Fruit fly (Drosophila melanogaster) whole organism, prepupa: ENCODE data around the gene Dci.
A peak's percentile ranks its signal among the peaks of the same experiment; 100 is the strongest.

Experiments
- Blimp-1 ChIP-seq: fragments of 200-800 bp; sonication (Bioruptor generic); optimal IDR thresholded peaks from 3 replicates; lab custom pipeline; 2017; ENCODE audit warnings: missing biosample characterization, missing genetic modification characterization, mild to moderate bottlenecking, moderate library complexity, missing genetic modification reagents
- CG10669 ChIP-seq: fragments of 200-800 bp; sonication (Bioruptor generic); optimal IDR thresholded peaks from 3 replicates; lab custom pipeline; 2018; ENCODE audit warnings: missing biosample characterization, mild to moderate bottlenecking, missing genetic modification characterization, moderate library complexity
- CG11762 ChIP-seq: fragments of 200-800 bp; sonication (Bioruptor generic); optimal IDR thresholded peaks from 3 replicates; lab custom pipeline; 2016; ENCODE audit warnings: missing biosample characterization, missing genetic modification characterization; ENCODE audit not compliant: insufficient read depth
- CG15336 ChIP-seq: fragments of 200-800 bp; sonication (Bioruptor generic); IDR thresholded peaks from 2 replicates; pipeline ENCODE4 v1.3.6; 2022; ENCODE audit warnings: missing biosample characterization, missing genetic modification characterization
- CG1621 ChIP-seq: fragments of 200-800 bp; sonication (Bioruptor generic); optimal IDR thresholded peaks from 3 replicates; lab custom pipeline; 2018; ENCODE audit warnings: missing biosample characterization, mild to moderate bottlenecking, missing genetic modification characterization
- CG16779 ChIP-seq: fragments of 200-800 bp; sonication (Bioruptor generic); optimal IDR thresholded peaks from 3 replicates; lab custom pipeline; 2017; ENCODE audit warnings: missing biosample characterization, mild to moderate bottlenecking, missing genetic modification characterization
- CG3032 ChIP-seq: fragments of 200-800 bp; optimal IDR thresholded peaks from 2 replicates; lab custom pipeline; 2019; ENCODE audit warnings: missing biosample characterization, mild to moderate bottlenecking, missing genetic modification characterization, moderate library complexity
- CG32006 ChIP-seq: fragments of 200-800 bp; sonication (Bioruptor generic); optimal IDR thresholded peaks from 3 replicates; lab custom pipeline; 2017; ENCODE audit warnings: missing biosample characterization, mild to moderate bottlenecking, missing genetic modification characterization
- CG34406 ChIP-seq: fragments of 200-800 bp; sonication (Bioruptor generic); optimal IDR thresholded peaks from 3 replicates; lab custom pipeline; 2016; ENCODE audit warnings: missing biosample characterization, missing genetic modification characterization
- CG3919 ChIP-seq: fragments of 200-800 bp; sonication (Bioruptor generic); optimal IDR thresholded peaks from 3 replicates; lab custom pipeline; 2016; ENCODE audit warnings: missing biosample characterization, missing genetic modification characterization
- CG6163 ChIP-seq: fragments of 200-800 bp; sonication (Bioruptor generic); IDR thresholded peaks from 3 replicates; pipeline ENCODE4 v1.3.6; 2022; ENCODE audit warnings: missing biosample characterization, missing genetic modification characterization
- CG6276 ChIP-seq: fragments of 200-800 bp; sonication (Bioruptor generic); optimal IDR thresholded peaks from 2 replicates; lab custom pipeline; 2017; ENCODE audit warnings: missing biosample characterization, mild to moderate bottlenecking, missing genetic modification characterization
- CG6792 ChIP-seq: fragments of 200-800 bp; sonication (Bioruptor generic); optimal IDR thresholded peaks from 3 replicates; lab custom pipeline; 2016; ENCODE audit warnings: missing biosample characterization, missing genetic modification characterization
- CG6808 ChIP-seq: fragments of 200-800 bp; sonication (Bioruptor generic); optimal IDR thresholded peaks from 3 replicates; lab custom pipeline; 2017; ENCODE audit warnings: missing biosample characterization, missing genetic modification characterization, mild to moderate bottlenecking, moderate library complexity, missing genetic modification reagents
- CG6854 ChIP-seq: fragments of 200-800 bp; sonication (Bioruptor generic); optimal IDR thresholded peaks from 2 replicates; lab custom pipeline; 2017; ENCODE audit warnings: missing biosample characterization, mild to moderate bottlenecking, missing genetic modification characterization
- CG7368 ChIP-seq: fragments of 200-800 bp; sonication (Bioruptor generic); optimal IDR thresholded peaks from 3 replicates; lab custom pipeline; 2016; ENCODE audit warnings: missing biosample characterization, missing genetic modification characterization
- CG8119 ChIP-seq: fragments of 200-800 bp; sonication (Bioruptor generic); IDR thresholded peaks from 3 replicates; pipeline ENCODE4 v1.3.6; 2022; ENCODE audit warnings: missing biosample characterization, missing genetic modification characterization
- CG8632 ChIP-seq: fragments of 200-800 bp; sonication (Bioruptor generic); optimal IDR thresholded peaks from 3 replicates; lab custom pipeline; 2016; ENCODE audit warnings: missing biosample characterization, missing genetic modification characterization
- CG9139 ChIP-seq: fragments of 200-800 bp; sonication (Bioruptor generic); optimal IDR thresholded peaks from 3 replicates; lab custom pipeline; 2017; ENCODE audit warnings: missing biosample characterization, mild to moderate bottlenecking, missing genetic modification characterization
- Eip75B ChIP-seq: fragments of 200-800 bp; sonication (Bioruptor generic); optimal IDR thresholded peaks from 3 replicates; lab custom pipeline; 2016; ENCODE audit warnings: missing biosample characterization, missing genetic modification characterization
- Eip78C ChIP-seq: fragments of 200-800 bp; sonication (Bioruptor generic); peaks from one replicate; lab custom pipeline; 2016; ENCODE audit warnings: missing biosample characterization, missing genetic modification characterization
- Ets21C ChIP-seq: fragments of 200-800 bp; sonication (Bioruptor generic); optimal IDR thresholded peaks from 3 replicates; lab custom pipeline; 2016; ENCODE audit warnings: missing biosample characterization, missing genetic modification characterization
- Hr38 ChIP-seq: sonication (Bioruptor generic); optimal IDR thresholded peaks from 2 replicates; lab custom pipeline; 2016; ENCODE audit warnings: missing biosample characterization, missing genetic modification characterization
- Hr39 ChIP-seq: fragments of 200-800 bp; sonication (Bioruptor generic); optimal IDR thresholded peaks from 2 replicates; lab custom pipeline; 2016; ENCODE audit warnings: missing biosample characterization, missing genetic modification characterization
- Hr4 ChIP-seq: fragments of 200-800 bp; sonication (Bioruptor generic); optimal IDR thresholded peaks from 3 replicates; lab custom pipeline; 2016; ENCODE audit warnings: missing biosample characterization, missing genetic modification characterization
- Lpt ChIP-seq: fragments of 200-800 bp; sonication (Bioruptor generic); optimal IDR thresholded peaks from 3 replicates; lab custom pipeline; 2016; ENCODE audit warnings: missing biosample characterization, missing genetic modification characterization
- Met ChIP-seq: fragments of 200-800 bp; sonication (Bioruptor generic); optimal IDR thresholded peaks from 3 replicates; lab custom pipeline; 2016; ENCODE audit warnings: missing biosample characterization, missing genetic modification characterization
- OdsH ChIP-seq: fragments of 200-800 bp; sonication (Bioruptor generic); optimal IDR thresholded peaks from 3 replicates; lab custom pipeline; 2016; ENCODE audit warnings: missing biosample characterization, missing genetic modification characterization
- Sox102F ChIP-seq: fragments of 200-800 bp; sonication (Bioruptor generic); optimal IDR thresholded peaks from 2 replicates; lab custom pipeline; 2016; ENCODE audit warnings: missing biosample characterization, mild to moderate bottlenecking, missing genetic modification characterization
- achi ChIP-seq: fragments of 200-800 bp; sonication (Bioruptor generic); optimal IDR thresholded peaks from 3 replicates; lab custom pipeline; 2016; ENCODE audit warnings: missing biosample characterization, missing genetic modification characterization
- acj6 ChIP-seq: fragments of 200-800 bp; sonication (Bioruptor generic); optimal IDR thresholded peaks from 3 replicates; lab custom pipeline; 2016; ENCODE audit warnings: missing biosample characterization, missing genetic modification characterization
- dac ChIP-seq: fragments of 200-800 bp; sonication (Bioruptor generic); optimal IDR thresholded peaks from 2 replicates; lab custom pipeline; 2017; ENCODE audit warnings: missing biosample characterization, mild to moderate bottlenecking, missing genetic modification characterization
- eg ChIP-seq: fragments of 200-800 bp; sonication (Bioruptor generic); IDR thresholded peaks from 3 replicates; pipeline ENCODE4 v1.3.6; 2022; ENCODE audit warnings: missing biosample characterization, missing genetic modification characterization
- esn ChIP-seq: fragments of 200-800 bp; sonication (Bioruptor generic); optimal IDR thresholded peaks from 2 replicates; lab custom pipeline; 2016; ENCODE audit warnings: missing biosample characterization, mild to moderate bottlenecking, missing genetic modification characterization, moderate library complexity
- fd59A ChIP-seq: fragments of 200-800 bp; sonication (Bioruptor generic); optimal IDR thresholded peaks from 2 replicates; lab custom pipeline; 2017; ENCODE audit warnings: missing biosample characterization, mild to moderate bottlenecking, missing genetic modification characterization, missing genetic modification reagents
- fd85E ChIP-seq: fragments of 200-800 bp; sonication (Bioruptor generic); optimal IDR thresholded peaks from 3 replicates; lab custom pipeline; 2016; ENCODE audit warnings: missing biosample characterization, missing genetic modification characterization
- fkh ChIP-seq: fragments of 200-800 bp; sonication (Bioruptor generic); optimal IDR thresholded peaks from 3 replicates; lab custom pipeline; 2017; ENCODE audit warnings: missing biosample characterization, mild to moderate bottlenecking, missing genetic modification characterization, moderate library complexity
- lz ChIP-seq: fragments of 200-800 bp; sonication (Bioruptor generic); optimal IDR thresholded peaks from 3 replicates; lab custom pipeline; 2016; ENCODE audit warnings: missing biosample characterization, missing genetic modification characterization
- net ChIP-seq: fragments of 200-800 bp; sonication (Bioruptor generic); optimal IDR thresholded peaks from 3 replicates; lab custom pipeline; 2016; ENCODE audit warnings: missing biosample characterization, missing genetic modification characterization
- pdm3 ChIP-seq: fragments of 200-800 bp; sonication (Bioruptor generic); optimal IDR thresholded peaks from 3 replicates; lab custom pipeline; 2016; ENCODE audit warnings: missing biosample characterization, missing genetic modification characterization
- salr ChIP-seq, 2 experiments: fragments of 200-800 bp; sonication (Bioruptor generic); optimal IDR thresholded peaks; 3 replicates each; lab custom pipeline; 2016 to 2018; ENCODE audit warnings: missing biosample characterization in 2 of 2, missing genetic modification characterization in 2 of 2, mild to moderate bottlenecking in 1 of 2
- spab ChIP-seq: fragments of 200-800 bp; sonication (Bioruptor generic); optimal IDR thresholded peaks from 2 replicates; lab custom pipeline; 2017; ENCODE audit warnings: missing biosample characterization, mild to moderate bottlenecking, missing genetic modification characterization, missing genetic modification reagents
- svp ChIP-seq: fragments of 200-800 bp; sonication (Bioruptor generic); peaks from one replicate; lab custom pipeline; 2016; ENCODE audit warnings: missing biosample characterization, missing genetic modification characterization
- topi ChIP-seq: fragments of 200-800 bp; sonication (Bioruptor generic); optimal IDR thresholded peaks from 3 replicates; lab custom pipeline; 2016; ENCODE audit warnings: missing biosample characterization, missing genetic modification characterization
- vri ChIP-seq: fragments of 200-800 bp; sonication (Bioruptor generic); optimal IDR thresholded peaks from 3 replicates; lab custom pipeline; 2016; ENCODE audit warnings: missing biosample characterization, mild to moderate bottlenecking, missing genetic modification characterization

The Dci gene

dm6 chr3L:872389-872972 is 21.3 kb downstream of the Dci start (continued):
- no peak; the same call in 2 of the 3 replicates for TF ChIP-seq CG8119 (GFP tag; lab: Robert Waterston, UW)
- no peak for TF ChIP-seq spab
- TF ChIP-seq CG8632 (GFP tag; lab: Kevin White, UChicago): no peak
- peak; percentile 51 for TF ChIP-seq acj6 (GFP tag; lab: Kevin White, UChicago)
- peak; percentile 60 for TF ChIP-seq fkh
- TF ChIP-seq fd59A (GFP tag; lab: Kevin White, UChicago): no peak
- no peak for TF ChIP-seq CG6808
- peak; percentile 59 for TF ChIP-seq CG32006
- peak; percentile 90 for TF ChIP-seq svp (GFP tag; lab: Kevin White, UChicago)
- peak; percentile 62 for TF ChIP-seq lz (GFP tag; lab: Kevin White, UChicago)
- no peak for TF ChIP-seq CG6854 (GFP tag; lab: Kevin White, UChicago)
- TF ChIP-seq CG15336 (GFP tag; lab: Robert Waterston, UW): no peak
- TF ChIP-seq achi (GFP tag; lab: Kevin White, UChicago): peak; percentile 67
- peak; percentile 5 for TF ChIP-seq CG3032 (tag; lab: Kevin White, UChicago)
- peak; percentile 50 for TF ChIP-seq Met
- TF ChIP-seq CG7368 (GFP tag; lab: Kevin White, UChicago): peak; percentile 41
- peak; percentile 59 for TF ChIP-seq OdsH (GFP tag; lab: Kevin White, UChicago)
- TF ChIP-seq Blimp-1 (GFP tag; lab: Kevin White, UChicago): no peak
- TF ChIP-seq fd85E (GFP tag; lab: Kevin White, UChicago): no peak
- no peak for TF ChIP-seq CG9139 (GFP tag; lab: Kevin White, UChicago)
- peak; percentile 30 for TF ChIP-seq net
- no peak for TF ChIP-seq CG6276 (GFP tag; lab: Kevin White, UChicago)
- no peak for TF ChIP-seq CG16779
- peak; percentile 76 for TF ChIP-seq esn (GFP tag; lab: Kevin White, UChicago)
- TF ChIP-seq dac: peak; percentile 12
- peak; percentile 44 for TF ChIP-seq pdm3 (GFP tag; lab: Kevin White, UChicago)
- TF ChIP-seq Ets21C (GFP tag; lab: Kevin White, UChicago): peak; percentile 42
- TF ChIP-seq topi (GFP tag; lab: Kevin White, UChicago): peak; percentile 40
- TF ChIP-seq Hr39 (GFP tag; lab: Kevin White, UChicago): peak; percentile 68
- peak; percentile 56 for TF ChIP-seq CG34406 (GFP tag; lab: Kevin White, UChicago)
- peak; percentile 79 for TF ChIP-seq Eip78C
- TF ChIP-seq salr (GFP tag; optimal IDR thresholded peaks at IDR 0.05; lab: Kevin White, UChicago): peak in 1 of 2 experiments; percentile 22
- TF ChIP-seq CG3919 (GFP tag; lab: Kevin White, UChicago): peak; percentile 54
- peak; percentile 19 for TF ChIP-seq CG6792 (GFP tag; lab: Kevin White, UChicago)
- TF ChIP-seq, all 60 proteins: peak for 40

- TF ChIP-seq dac: no peak
- no peak for TF ChIP-seq Sox102F (GFP tag; lab: Kevin White, UChicago)
- no peak for TF ChIP-seq vri (GFP tag; lab: Kevin White, UChicago)
- TF ChIP-seq CG7368 (GFP tag; lab: Kevin White, UChicago): no peak
- no peak for TF ChIP-seq esn (GFP tag; lab: Kevin White, UChicago)
- TF ChIP-seq Eip78C: peak; percentile 4
- TF ChIP-seq eg (GFP tag; lab: Robert Waterston, UW): no peak
- peak; percentile 35 for TF ChIP-seq CG6276 (GFP tag; lab: Kevin White, UChicago)
- TF ChIP-seq CG3032 (tag; lab: Kevin White, UChicago): no peak
- TF ChIP-seq fd85E (GFP tag; lab: Kevin White, UChicago): no peak
- no peak for TF ChIP-seq net
- TF ChIP-seq Hr39 (GFP tag; lab: Kevin White, UChicago): no peak
- no peak for TF ChIP-seq Eip75B (GFP tag; lab: Kevin White, UChicago)
- TF ChIP-seq CG15336 (GFP tag; lab: Robert Waterston, UW): peak; percentile 18; the same call in 1 of the 2 replicates
- TF ChIP-seq CG8632 (GFP tag; lab: Kevin White, UChicago): no peak
- TF ChIP-seq pdm3 (GFP tag; lab: Kevin White, UChicago): no peak
- peak; percentile 54 for TF ChIP-seq CG32006
- TF ChIP-seq Lpt (GFP tag; lab: Kevin White, UChicago): no peak
- no peak for TF ChIP-seq Hr38
- no peak for TF ChIP-seq fkh
- no peak for TF ChIP-seq CG10669
- no peak for TF ChIP-seq topi (GFP tag; lab: Kevin White, UChicago)
- no peak for TF ChIP-seq CG6808
- TF ChIP-seq Hr4: peak; percentile 34
- TF ChIP-seq CG6163: peak; percentile 35; the same call in 2 of the 3 replicates
- TF ChIP-seq CG1621 (tag; lab: Kevin White, UChicago): no peak
- no peak for TF ChIP-seq svp (GFP tag; lab: Kevin White, UChicago)
- peak; percentile 11 for TF ChIP-seq achi (GFP tag; lab: Kevin White, UChicago)
- no peak for TF ChIP-seq CG3919 (GFP tag; lab: Kevin White, UChicago)
- TF ChIP-seq spab: no peak
- TF ChIP-seq lz (GFP tag; lab: Kevin White, UChicago): no peak
- TF ChIP-seq OdsH (GFP tag; lab: Kevin White, UChicago): no peak
- TF ChIP-seq acj6 (GFP tag; lab: Kevin White, UChicago): no peak
- no peak for TF ChIP-seq CG11762
- TF ChIP-seq, all 60 proteins: peak for 7
Observed at dm6 chr3L:875416-876011, 24.4 kb downstream of the Dci start.
